Fruit fly (Drosophila melanogaster) whole organism, wandering third instar larva: ENCODE data around the gene CG42327.

ENCODE experiments used
- Dfd ChIP-seq: fragments of >200 bp; optimal IDR thresholded peaks from 2 replicates; lab custom pipeline; 2017; ENCODE audit warnings: missing biosample characterization, missing genetic modification characterization
- Dif ChIP-seq: fragments of 200-275, 200-300 bp; sonication (Bioruptor generic); optimal IDR thresholded peaks from 2 replicates; lab custom pipeline; 2018; ENCODE audit warnings: missing biosample characterization, missing genetic modification characterization; ENCODE audit not compliant: partially characterized antibody
- Hnf4 ChIP-seq: fragments of 200-800 bp; sonication (Bioruptor generic); optimal IDR thresholded peaks from 2 replicates; lab custom pipeline; 2016; ENCODE audit warnings: missing biosample characterization, mild to moderate bottlenecking, missing genetic modification characterization
- Hr78 ChIP-seq: fragments of >200 bp; optimal IDR thresholded peaks from 2 replicates; lab custom pipeline; 2017; ENCODE audit warnings: missing biosample characterization, missing genetic modification characterization
- Myc ChIP-seq: fragments of >200 bp; optimal IDR thresholded peaks from 2 replicates; lab custom pipeline; 2017
- N ChIP-seq: fragments of >200 bp; optimal IDR thresholded peaks from 2 replicates; lab custom pipeline; 2018; ENCODE audit warnings: missing biosample characterization, missing external identifiers, missing genetic modification characterization
- ey ChIP-seq: fragments of 200-800 bp; sonication (Bioruptor generic); optimal IDR thresholded peaks from 2 replicates; lab custom pipeline; 2016; ENCODE audit warnings: missing biosample characterization, missing genetic modification characterization
- h ChIP-seq: fragments of 200-800 bp; sonication (Bioruptor generic); optimal IDR thresholded peaks from 3 replicates; lab custom pipeline; 2016; ENCODE audit warnings: missing biosample characterization, mild to moderate bottlenecking, missing genetic modification characterization
- pan ChIP-seq: fragments of >200 bp; optimal IDR thresholded peaks from 2 replicates; lab custom pipeline; 2017
- sv ChIP-seq: fragments of 200-800 bp; sonication (Bioruptor generic); optimal IDR thresholded peaks from 3 replicates; lab custom pipeline; 2016; ENCODE audit warnings: missing biosample characterization, missing genetic modification characterization
- tai ChIP-seq: sonication (Bioruptor generic); optimal IDR thresholded peaks from 2 replicates; lab custom pipeline; 2016; ENCODE audit warnings: missing biosample characterization, missing genetic modification characterization

- no peak for TF ChIP-seq Dif
- peak; percentile 66 for TF ChIP-seq ey (GFP tag; lab: Kevin White, UChicago)
- TF ChIP-seq Dfd (GFP tag; lab: Kevin White, UChicago) = no peak
- no peak for TF ChIP-seq Myc (lab: Kevin White, UChicago)
- no peak for TF ChIP-seq N (GFP tag; lab: Kevin White, UChicago)
- TF ChIP-seq sv (GFP tag; lab: Kevin White, UChicago) = no peak
- no peak for TF ChIP-seq pan (lab: Kevin White, UChicago)
- no peak for TF ChIP-seq Hr78 (GFP tag; lab: Kevin White, UChicago)
- peak; percentile 59 for TF ChIP-seq Hnf4 (GFP tag; lab: Kevin White, UChicago)
- TF ChIP-seq h (GFP tag; lab: Kevin White, UChicago) = peak; percentile 75
- TF ChIP-seq tai (GFP tag; lab: Kevin White, UChicago) = no peak
Observed at dm6 chr3R:11614507-11614906, 41.4 kb upstream of the CG42327 start.
